Worm (Caenorhabditis elegans): ENCODE data around the gene cyn-2.

DNA sequence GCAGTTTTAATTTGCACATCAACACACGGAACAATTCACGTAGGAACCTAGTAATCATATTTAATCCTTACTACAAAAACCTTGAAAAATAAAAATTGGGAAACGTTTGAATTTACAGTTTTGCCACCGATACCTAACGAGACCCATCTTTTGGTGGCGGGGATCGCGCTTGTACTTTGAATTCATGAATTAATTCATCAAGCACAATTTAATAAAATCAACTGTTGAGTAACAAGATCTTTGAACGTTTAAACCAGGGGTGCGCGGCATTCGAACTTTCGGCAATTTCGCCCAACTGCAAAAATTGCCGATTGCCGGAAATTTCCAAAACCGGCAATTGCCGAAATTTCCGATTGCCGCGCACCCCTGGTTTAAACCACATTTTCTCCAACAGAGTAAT is 35.8 kb upstream of the cyn-2 start:
- TF ChIP-seq ama-1 (optimal IDR thresholded peaks at IDR 0.05), result no peak
- no peak for TF ChIP-seq scrt-1 (GFP tag; IDR thresholded peaks at IDR 0.05)
- no peak for TF ChIP-seq ceh-13 (GFP tag; optimal IDR thresholded peaks at IDR 0.05)
- TF ChIP-seq ceh-36 (tag; optimal IDR thresholded peaks at IDR 0.05), result no peak
- no peak for TF ChIP-seq F13C5.2 (tag; optimal IDR thresholded peaks at IDR 0.05)
- no peak for TF ChIP-seq pes-1 (GFP tag; IDR thresholded peaks at IDR 0.05)
- no peak for TF ChIP-seq ets-7 (tag; optimal IDR thresholded peaks at IDR 0.05)
- TF ChIP-seq B0310.2 (tag; optimal IDR thresholded peaks at IDR 0.05), result no peak
- no peak for TF ChIP-seq hmbx-1 (tag; optimal IDR thresholded peaks at IDR 0.05)
- TF ChIP-seq sea-1 (GFP tag; conservative IDR thresholded peaks at IDR 0.05), result no peak
- TF ChIP-seq tbx-37 (GFP tag; conservative IDR thresholded peaks at IDR 0.05), result no peak
- no peak for TF ChIP-seq tbx-11 (GFP tag; IDR thresholded peaks at IDR 0.05)
